Fruit fly (Drosophila melanogaster): ENCODE data around the gene CG14696.

The CG14696 gene

DNA sequence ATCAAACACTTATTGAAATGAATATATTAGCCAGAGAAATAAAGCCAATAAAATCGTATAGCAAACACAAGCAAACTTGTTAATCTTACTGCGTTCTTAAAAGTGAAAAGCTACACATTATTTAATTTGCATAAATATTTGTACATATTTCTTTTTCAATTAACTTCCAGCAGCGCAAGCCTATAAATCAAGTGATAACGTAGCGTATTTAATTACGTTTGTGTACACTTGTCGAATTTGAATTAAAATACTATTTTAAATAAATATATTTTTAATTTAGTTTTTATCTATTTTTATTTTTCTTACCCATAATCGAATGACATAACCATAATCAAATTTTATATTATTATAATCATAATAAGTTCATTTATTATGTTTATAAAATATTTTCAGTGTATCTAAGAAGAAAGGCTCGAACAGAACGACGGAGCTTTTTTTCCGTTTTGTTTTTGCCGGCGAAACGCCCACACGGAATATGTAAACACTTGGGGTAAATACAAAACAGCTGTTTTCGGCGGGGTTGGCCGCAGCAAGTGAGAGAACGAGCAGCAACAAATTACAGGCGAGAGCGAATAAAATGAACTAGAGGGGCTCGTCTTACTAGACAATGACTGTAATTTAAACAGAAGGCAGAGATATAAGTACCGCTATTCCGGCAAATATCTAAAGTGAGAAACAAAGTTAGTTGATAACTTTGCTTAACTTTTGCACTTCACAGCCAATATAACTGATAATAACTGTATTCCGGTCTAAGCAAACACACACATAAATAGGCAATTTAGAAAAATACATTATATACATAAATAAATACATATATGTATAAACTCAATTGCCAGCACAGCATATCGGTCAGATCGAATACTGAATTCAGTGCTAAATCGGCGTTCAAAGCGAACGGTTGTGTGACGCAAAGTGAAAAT lies 9.0 kb downstream of the CG14696 start, which contains the start of gene Sodh2 (continued):
- TF ChIP-seq Hr4 (GFP tag; optimal IDR thresholded peaks at IDR 0.05) (peak; percentile 72), CG34406 (GFP tag; optimal IDR thresholded peaks at IDR 0.05) (peak; percentile 67), fd85E (GFP tag; optimal IDR thresholded peaks at IDR 0.05) (no peak), Lpt (GFP tag; optimal IDR thresholded peaks at IDR 0.05) (peak; percentile 43), pdm3 (GFP tag; optimal IDR thresholded peaks at IDR 0.05) (peak; percentile 53), achi (GFP tag; optimal IDR thresholded peaks at IDR 0.05) (peak; percentile 68), net (GFP tag; optimal IDR thresholded peaks at IDR 0.05) (peak; percentile 56), CG8319 (GFP tag; optimal IDR thresholded peaks at IDR 0.05) (no peak), Hr38 (GFP tag; optimal IDR thresholded peaks at IDR 0.05) (no peak), fkh (GFP tag; optimal IDR thresholded peaks at IDR 0.05) (peak; percentile 97), Ets96B (tag; optimal IDR thresholded peaks at IDR 0.05) (peak; percentile 58), Eip93F (GFP tag; optimal IDR thresholded peaks at IDR 0.05) (peak; percentile 50), CG10669 (GFP tag; optimal IDR thresholded peaks at IDR 0.05) (peak; percentile 50), Met (GFP tag; optimal IDR thresholded peaks at IDR 0.05) (peak; percentile 22), CG32006 (GFP tag; optimal IDR thresholded peaks at IDR 0.05) (peak; percentile 63), CG10631 (GFP tag; optimal IDR thresholded peaks at IDR 0.05) (peak; percentile 12), Gug (GFP tag; IDR thresholded peaks at IDR 0.05) (peak; percentile 53; the same call in 1 of the 2 replicates)

DNA sequence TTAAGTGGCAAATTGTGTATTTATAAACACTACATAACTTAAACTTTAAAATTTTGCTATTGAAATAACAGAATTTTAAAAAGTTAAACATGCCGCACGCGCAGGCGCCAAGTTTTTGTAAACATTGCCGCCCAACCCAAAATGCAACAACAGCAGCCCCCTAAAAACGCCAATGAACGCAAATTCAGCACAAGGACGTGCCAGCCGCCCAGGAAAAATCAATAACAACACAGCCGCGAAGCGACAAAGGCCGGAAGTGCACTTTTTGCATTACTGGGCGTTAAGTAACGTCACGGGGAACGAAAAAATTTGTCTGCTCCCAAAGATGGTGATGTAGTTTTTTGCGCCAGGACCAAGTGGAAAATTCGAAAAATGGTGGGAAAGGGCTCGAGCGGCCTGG lies 12.0 kb downstream of the CG14696 start, which contains the start of gene CG4596:
TSS of gene CG4596 (plus strand) at position 219 of the 400 bp plus-strand sequence.
- no peak for TF ChIP-seq salr (GFP tag; optimal IDR thresholded peaks at IDR 0.05)

DNA sequence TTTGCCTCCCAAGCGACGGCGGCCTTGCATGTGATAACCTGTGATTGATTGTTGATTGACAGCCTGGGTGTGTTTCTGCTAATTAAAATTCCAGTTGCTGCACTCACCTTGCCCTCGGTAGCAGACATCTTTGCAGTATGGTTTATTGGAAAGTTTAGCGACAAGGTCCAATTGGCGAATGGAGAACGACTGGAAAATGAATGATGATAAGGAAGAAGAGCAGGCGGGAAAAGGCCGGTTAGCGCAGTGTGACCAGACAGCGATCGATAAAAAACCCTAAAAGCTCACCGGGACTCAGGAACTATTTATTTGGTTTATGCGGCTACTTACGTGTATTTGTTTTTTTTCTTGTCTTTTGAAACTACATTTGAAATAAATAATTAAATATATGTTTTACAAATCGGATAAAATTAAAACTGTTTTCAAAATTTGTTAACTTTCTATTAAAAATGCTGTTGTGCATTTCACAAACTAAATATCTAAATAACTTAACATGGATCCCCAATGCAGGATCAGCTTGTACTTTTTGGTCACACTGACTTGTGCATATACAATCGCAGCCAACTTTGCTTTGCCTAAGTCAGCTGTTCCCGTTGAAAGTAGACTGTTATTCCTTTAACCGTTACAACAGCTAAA lies 12.5 kb downstream of the CG14696 start, which contains the start of gene Fdh:
TSS of gene Fdh (minus strand) at position 234 of the 636 bp plus-strand sequence.
- TF ChIP-seq CG10631 (GFP tag; optimal IDR thresholded peaks at IDR 0.05) (no peak), Sox102F (GFP tag; optimal IDR thresholded peaks at IDR 0.05) (no peak), OdsH (GFP tag; optimal IDR thresholded peaks at IDR 0.05) (peak; percentile 56), Smox (GFP tag; optimal IDR thresholded peaks at IDR 0.05) (no peak), CG3919 (GFP tag; optimal IDR thresholded peaks at IDR 0.05) (peak; percentile 48), CG10669 (GFP tag; optimal IDR thresholded peaks at IDR 0.05) (peak; percentile 45), topi (GFP tag; optimal IDR thresholded peaks at IDR 0.05) (peak; percentile 59), CG8119 (GFP tag; IDR thresholded peaks at IDR 0.05) (peak; percentile 43; the same call in 2 of the 3 replicates), eg (GFP tag; IDR thresholded peaks at IDR 0.05) (peak; percentile 40; the same call in 1 of the 3 replicates), CG1621 (tag; optimal IDR thresholded peaks at IDR 0.05) (peak; percentile 18), CG9139 (GFP tag; optimal IDR thresholded peaks at IDR 0.05) (no peak), CG11762 (GFP tag; optimal IDR thresholded peaks at IDR 0.05; ENCODE audit: insufficient read depth) (no peak), Gug (GFP tag; IDR thresholded peaks at IDR 0.05) (no peak), fd85E (GFP tag; optimal IDR thresholded peaks at IDR 0.05) (no peak), CG31627 (GFP tag; optimal IDR thresholded peaks at IDR 0.05) (peak; percentile 50), Eip75B (GFP tag; optimal IDR thresholded peaks at IDR 0.05) (peak; percentile 60), Sox15 (GFP tag; optimal IDR thresholded peaks at IDR 0.05) (no peak), CG3032 (tag; optimal IDR thresholded peaks at IDR 0.05) (peak; percentile 54), CG6854 (GFP tag; optimal IDR thresholded peaks at IDR 0.05) (peak; percentile 58), Blimp-1 (GFP tag; optimal IDR thresholded peaks at IDR 0.05) (no peak), fd59A (GFP tag; optimal IDR thresholded peaks at IDR 0.05) (peak; percentile 26), Hr4 (GFP tag; optimal IDR thresholded peaks at IDR 0.05) (peak; percentile 54), CG6163 (GFP tag; IDR thresholded peaks at IDR 0.05) (peak; percentile 50; the same call in 1 of the 3 replicates), esn (GFP tag; optimal IDR thresholded peaks at IDR 0.05) (peak; percentile 70), svp (GFP tag) (peak; percentile 79), CG4318 (GFP tag; optimal IDR thresholded peaks at IDR 0.05) (no peak), CG11294 (GFP tag; IDR thresholded peaks at IDR 0.05) (no peak), CG32006 (GFP tag; optimal IDR thresholded peaks at IDR 0.05) (peak; percentile 55), pdm3 (GFP tag; optimal IDR thresholded peaks at IDR 0.05) (no peak), CG16779 (tag; optimal IDR thresholded peaks at IDR 0.05) (peak; percentile 31), Lpt (GFP tag; optimal IDR thresholded peaks at IDR 0.05) (peak; percentile 44), achi (GFP tag; optimal IDR thresholded peaks at IDR 0.05) (peak; percentile 51), CG6808 (GFP tag; optimal IDR thresholded peaks at IDR 0.05) (peak; percentile 53), lz (GFP tag; optimal IDR thresholded peaks at IDR 0.05) (peak; percentile 66), CG8632 (GFP tag; optimal IDR thresholded peaks at IDR 0.05) (peak; percentile 22)
